Worm (Caenorhabditis elegans) whole organism, L3 larva: ENCODE results near the gene ceh-48.

ENCODE experiments used
- ama-1 ChIP-seq: fragments of 150-350 bp; optimal IDR thresholded peaks from 2 replicates; lab custom pipeline; 2018
- nhr-28 ChIP-seq: fragments of 150-350 bp; optimal IDR thresholded peaks from 2 replicates; lab custom pipeline; 2014; ENCODE audit warnings: missing biosample characterization, missing genetic modification characterization
- nhr-67 ChIP-seq: fragments of 150-350 bp; optimal IDR thresholded peaks from 2 replicates; lab custom pipeline; 2014; ENCODE audit warnings: missing biosample characterization, missing genetic modification characterization
- ztf-11 ChIP-seq: fragments of 150-350 bp; optimal IDR thresholded peaks from 2 replicates; lab custom pipeline; 2014; ENCODE audit warnings: missing biosample characterization, missing genetic modification characterization

DNA sequence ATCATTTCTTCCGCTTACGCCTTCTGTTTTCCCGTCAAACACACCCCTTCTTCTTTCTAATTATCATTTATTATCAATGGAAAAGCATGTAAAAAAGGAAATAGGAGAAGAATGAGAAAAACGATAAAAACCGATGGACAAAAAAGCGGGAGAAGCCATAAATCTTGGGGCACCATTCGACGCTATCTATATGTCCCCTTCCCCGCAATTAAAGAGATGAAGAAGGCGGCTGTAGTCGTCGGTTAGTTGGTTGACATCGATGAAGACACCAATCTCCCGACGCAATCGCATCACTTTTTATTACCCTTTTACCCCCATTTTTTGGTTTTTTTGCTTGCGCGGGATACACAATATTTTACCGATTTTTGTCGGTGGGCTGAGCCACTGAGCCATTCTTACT, 21.7 kb downstream of the ceh-48 start:
- TF ChIP-seq nhr-67 (tag; lab: Kevin White, UChicago) (no peak), ama-1 (lab: Kevin White, UChicago) (no peak), nhr-28 (no peak), ztf-11 (no peak)
